Worm (Caenorhabditis elegans) whole organism, mixed stage, embryonic: ENCODE measurements around the gene nspg-14.

Experiments
- M03D4.4 ChIP-seq: sonication (generic microtip); optimal IDR thresholded peaks from 2 replicates; lab custom pipeline; 2017; ENCODE audit warnings: mild to moderate bottlenecking, missing genetic modification characterization, missing compliant biosample characterization
- bed-3 ChIP-seq: fragments of 200-800 bp; sonication (Bioruptor generic); optimal IDR thresholded peaks from 3 replicates; lab custom pipeline; 2018; ENCODE audit warnings: mild to moderate bottlenecking, missing genetic modification characterization, moderate library complexity, missing compliant biosample characterization
- blmp-1 ChIP-seq: fragments of 150-350 bp; optimal IDR thresholded peaks from 2 replicates; lab custom pipeline; 2014; ENCODE audit warnings: missing biosample characterization, missing genetic modification characterization
- ceh-39 ChIP-seq: fragments of 150-350 bp; optimal IDR thresholded peaks from 2 replicates; lab custom pipeline; 2014; ENCODE audit warnings: missing biosample characterization, missing genetic modification characterization
- ceh-43 ChIP-seq: fragments of 200-800 bp; sonication (Bioruptor generic); optimal IDR thresholded peaks from 2 replicates; lab custom pipeline; 2018; ENCODE audit warnings: mild to moderate bottlenecking, missing genetic modification characterization, moderate library complexity, missing compliant biosample characterization
- ceh-83 ChIP-seq: fragments of 200-800 bp; sonication (Bioruptor generic); optimal IDR thresholded peaks from 2 replicates; lab custom pipeline; 2018; ENCODE audit warnings: mild to moderate bottlenecking, missing genetic modification characterization, missing compliant biosample characterization
- ces-1 ChIP-seq: fragments of 150-350 bp; optimal IDR thresholded peaks from 2 replicates; lab custom pipeline; 2014; ENCODE audit warnings: missing biosample characterization, missing genetic modification reagents, missing genetic modification characterization
- cnd-1 ChIP-seq: fragments of 200-800 bp; sonication (Bioruptor generic); optimal IDR thresholded peaks from 2 replicates; lab custom pipeline; 2018; ENCODE audit warnings: mild to moderate bottlenecking, missing genetic modification characterization, missing compliant biosample characterization
- drap-1 ChIP-seq: fragments of 200-800 bp; sonication (Bioruptor generic); optimal IDR thresholded peaks from 3 replicates; lab custom pipeline; 2018; ENCODE audit warnings: mild to moderate bottlenecking, missing genetic modification characterization, missing compliant biosample characterization
- elt-1 ChIP-seq: sonication (generic microtip); optimal IDR thresholded peaks from 2 replicates; lab custom pipeline; 2017; ENCODE audit warnings: missing genetic modification characterization, mild to moderate bottlenecking, missing compliant biosample characterization, antibody characterized with exemption, moderate library complexity, borderline replicate concordance; ENCODE audit not compliant: insufficient read depth
- elt-3 ChIP-seq: fragments of 150-350 bp; optimal IDR thresholded peaks from 2 replicates; lab custom pipeline; 2014; ENCODE audit warnings: missing biosample characterization, missing genetic modification characterization
- flh-1 ChIP-seq: fragments of 200-800 bp; sonication (Bioruptor generic); optimal IDR thresholded peaks from 2 replicates; lab custom pipeline; 2018; ENCODE audit warnings: mild to moderate bottlenecking, missing genetic modification characterization, moderate library complexity, missing compliant biosample characterization
- ham-2 ChIP-seq: fragments of 200-800 bp; sonication (Bioruptor generic); optimal IDR thresholded peaks from 2 replicates; lab custom pipeline; 2018; ENCODE audit warnings: mild to moderate bottlenecking, missing genetic modification characterization, missing compliant biosample characterization
- hlh-1 ChIP-seq: fragments of 150-350 bp; optimal IDR thresholded peaks from 2 replicates; lab custom pipeline; 2014; ENCODE audit warnings: missing biosample characterization, missing genetic modification reagents, missing genetic modification characterization
- lin-13 ChIP-seq: fragments of 150-350 bp; optimal IDR thresholded peaks from 2 replicates; lab custom pipeline; 2014; ENCODE audit warnings: missing biosample characterization, missing genetic modification characterization
- lin-32 ChIP-seq: fragments of 200-800 bp; sonication (Bioruptor generic); optimal IDR thresholded peaks from 2 replicates; lab custom pipeline; 2018; ENCODE audit warnings: mild to moderate bottlenecking, missing genetic modification characterization, missing compliant biosample characterization
- lsy-2 ChIP-seq: fragments of 150-350 bp; optimal IDR thresholded peaks from 2 replicates; lab custom pipeline; 2014; ENCODE audit warnings: missing biosample characterization, missing genetic modification characterization
- mab-5 ChIP-seq: fragments of 150-350 bp; optimal IDR thresholded peaks from 2 replicates; lab custom pipeline; 2014; ENCODE audit warnings: missing biosample characterization, missing genetic modification characterization
- mep-1 ChIP-seq: fragments of 150-350 bp; optimal IDR thresholded peaks from 2 replicates; lab custom pipeline; 2017; ENCODE audit warnings: missing biosample characterization, missing genetic modification reagents, missing genetic modification characterization, inconsistent platforms
- mls-2 ChIP-seq: sonication (generic microtip); optimal IDR thresholded peaks from 2 replicates; lab custom pipeline; 2016; ENCODE audit warnings: mild to moderate bottlenecking, missing genetic modification characterization, moderate library complexity, missing compliant biosample characterization
- nhr-12 ChIP-seq: fragments of 150-350 bp; optimal IDR thresholded peaks from 2 replicates; lab custom pipeline; 2014; ENCODE audit warnings: missing biosample characterization, missing genetic modification characterization
- nhr-2 ChIP-seq: fragments of 150-350 bp; optimal IDR thresholded peaks from 2 replicates; lab custom pipeline; 2014; ENCODE audit warnings: missing biosample characterization, missing genetic modification characterization
- nhr-237 ChIP-seq: fragments of 150-350 bp; optimal IDR thresholded peaks from 2 replicates; lab custom pipeline; 2014; ENCODE audit warnings: missing biosample characterization, missing genetic modification characterization
- nhr-28 ChIP-seq: fragments of 150-350 bp; optimal IDR thresholded peaks from 2 replicates; lab custom pipeline; 2014; ENCODE audit warnings: missing biosample characterization, missing genetic modification characterization
- nhr-76 ChIP-seq: sonication (generic microtip); optimal IDR thresholded peaks from 2 replicates; lab custom pipeline; 2017; ENCODE audit warnings: missing biosample characterization, missing genetic modification characterization
- pha-4 ChIP-seq: fragments of 150-350 bp; optimal IDR thresholded peaks from 2 replicates; lab custom pipeline; 2018; ENCODE audit warnings: missing biosample characterization, missing genetic modification reagents, missing genetic modification characterization
- sem-2 ChIP-seq: fragments of 200-800 bp; sonication (Bioruptor generic); optimal IDR thresholded peaks from 2 replicates; lab custom pipeline; 2018; ENCODE audit warnings: mild to moderate bottlenecking, missing genetic modification characterization, missing compliant biosample characterization
- snpc-4 ChIP-seq: fragments of 150-350 bp; optimal IDR thresholded peaks from 2 replicates; lab custom pipeline; 2014; ENCODE audit warnings: missing biosample characterization, missing genetic modification characterization
- sptf-1 ChIP-seq: sonication (generic microtip); optimal IDR thresholded peaks from 2 replicates; lab custom pipeline; 2017; ENCODE audit warnings: mild to moderate bottlenecking, missing genetic modification characterization, moderate library complexity, missing compliant biosample characterization
- tbx-8 ChIP-seq: fragments of 200-800 bp; sonication (Bioruptor generic); optimal IDR thresholded peaks from 2 replicates; lab custom pipeline; 2018; ENCODE audit warnings: mild to moderate bottlenecking, missing genetic modification characterization, moderate library complexity, missing compliant biosample characterization
- unc-120 ChIP-seq: sonication (generic microtip); optimal IDR thresholded peaks from 2 replicates; lab custom pipeline; 2017; ENCODE audit warnings: missing genetic modification characterization, missing compliant biosample characterization; ENCODE audit not compliant: poor library complexity, severe bottlenecking
- unc-39 ChIP-seq: fragments of 150-350 bp; optimal IDR thresholded peaks from 2 replicates; lab custom pipeline; 2014; ENCODE audit warnings: missing biosample characterization, missing genetic modification characterization
- unc-62 ChIP-seq: fragments of 150-350 bp; optimal IDR thresholded peaks from 2 replicates; lab custom pipeline; 2014; ENCODE audit warnings: missing biosample characterization, missing genetic modification reagents, missing genetic modification characterization
- zip-8 ChIP-seq: fragments of 150-350 bp; optimal IDR thresholded peaks from 2 replicates; lab custom pipeline; 2014; ENCODE audit warnings: missing biosample characterization, missing genetic modification characterization
- ztf-11 ChIP-seq: fragments of 150-350 bp; optimal IDR thresholded peaks from 2 replicates; lab custom pipeline; 2014; ENCODE audit warnings: missing biosample characterization, missing genetic modification characterization

The nspg-14 gene

DNA sequence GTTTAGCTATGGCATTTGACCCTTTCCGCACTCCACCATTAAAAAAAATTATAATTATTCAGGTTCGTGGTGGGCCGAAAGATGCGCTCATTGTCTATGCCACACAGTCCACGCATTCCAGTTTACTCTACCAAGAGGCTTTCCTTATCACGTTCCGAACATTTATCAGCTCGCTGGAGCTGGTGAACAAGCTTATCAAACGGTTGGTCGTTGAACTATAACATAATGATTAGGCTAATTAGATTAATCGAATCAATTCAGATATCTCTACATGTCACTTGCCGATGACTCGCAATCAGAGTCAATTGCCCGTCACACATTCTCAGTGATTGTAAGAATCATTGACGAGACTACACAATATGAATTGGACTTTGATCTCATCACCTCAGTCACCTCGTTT, 16.5 kb downstream of the nspg-14 start:
- no peak for TF ChIP-seq elt-1
- no peak for TF ChIP-seq ceh-39
- TF ChIP-seq nhr-28 (tag; lab: Kevin White, UChicago), result no peak
- no peak for TF ChIP-seq unc-120 (tag; lab: Kevin White, UChicago)
- TF ChIP-seq hlh-1, result no peak
- TF ChIP-seq bed-3 (GFP tag; lab: Kevin White, UChicago), result no peak
- no peak for TF ChIP-seq lin-32 (GFP tag; lab: Kevin White, UChicago)
- TF ChIP-seq nhr-12 (tag; lab: Kevin White, UChicago), result no peak
- no peak for TF ChIP-seq sptf-1 (tag; lab: Kevin White, UChicago)

DNA sequence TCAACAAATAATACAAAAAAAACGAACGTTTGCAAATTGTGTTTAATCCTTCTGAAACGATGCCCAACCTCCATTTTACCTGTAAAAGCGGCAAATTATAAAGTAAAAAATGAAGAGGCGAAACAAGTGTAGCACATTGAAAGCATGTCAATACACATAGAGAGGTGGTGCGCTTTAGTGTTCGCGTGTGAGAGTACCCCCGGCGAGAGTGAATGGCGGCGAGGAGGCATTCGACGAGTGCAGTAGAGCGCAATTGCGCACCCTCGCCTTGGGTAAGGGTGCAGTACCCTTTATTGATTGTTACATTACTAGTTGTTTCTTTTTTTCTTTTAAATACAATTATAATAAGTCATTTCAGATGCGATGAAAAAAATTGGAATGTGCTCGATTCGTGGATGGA, 22.4 kb downstream of the nspg-14 start, which contains the start of gene hst-6:
Gene hst-6 (plus strand): TSS at position 353 of the 400 bp plus-strand sequence.
- TF ChIP-seq elt-1 (no peak), nhr-2 (tag; lab: Kevin White, UChicago) (peak; percentile 38), cnd-1 (tag; lab: Kevin White, UChicago) (peak; percentile 43), sem-2 (GFP tag; lab: Kevin White, UChicago) (no peak), ces-1 (GFP tag; lab: Kevin White, UChicago) (peak; percentile 40), unc-120 (tag; lab: Kevin White, UChicago) (no peak), mab-5 (tag; lab: Kevin White, UChicago) (no peak), ceh-39 (peak; percentile 43), unc-39 (tag; lab: Kevin White, UChicago) (no peak), nhr-237 (peak; percentile 59), ceh-83 (GFP tag; lab: Kevin White, UChicago) (no peak), ceh-43 (GFP tag; lab: Kevin White, UChicago) (no peak), mls-2 (peak; percentile 76), bed-3 (GFP tag; lab: Kevin White, UChicago) (no peak), snpc-4 (tag; lab: Kevin White, UChicago) (no peak), flh-1 (GFP tag; lab: Kevin White, UChicago) (no peak), lin-13 (tag; lab: Kevin White, UChicago) (peak; percentile 65), M03D4.4 (tag; lab: Kevin White, UChicago) (peak; percentile 12), unc-62 (peak; percentile 33), hlh-1 (peak; percentile 40), sptf-1 (tag; lab: Kevin White, UChicago) (peak; percentile 77), mep-1 (tag; lab: Kevin White, UChicago) (peak; percentile 84), nhr-12 (tag; lab: Kevin White, UChicago) (no peak), pha-4 (tag; lab: Kevin White, UChicago) (peak; percentile 85), zip-8 (tag; lab: Kevin White, UChicago) (no peak), nhr-28 (tag; lab: Kevin White, UChicago) (no peak), lin-32 (GFP tag; lab: Kevin White, UChicago) (no peak), ztf-11 (tag; lab: Kevin White, UChicago) (peak; percentile 75), ham-2 (GFP tag; lab: Kevin White, UChicago) (peak; percentile 60), blmp-1 (tag; lab: Kevin White, UChicago) (no peak), tbx-8 (GFP tag; lab: Kevin White, UChicago) (no peak), drap-1 (GFP tag; lab: Kevin White, UChicago) (peak; percentile 10), nhr-76 (no peak), lsy-2 (tag; lab: Kevin White, UChicago) (peak; percentile 60), elt-3 (tag; lab: Kevin White, UChicago) (no peak)

DNA sequence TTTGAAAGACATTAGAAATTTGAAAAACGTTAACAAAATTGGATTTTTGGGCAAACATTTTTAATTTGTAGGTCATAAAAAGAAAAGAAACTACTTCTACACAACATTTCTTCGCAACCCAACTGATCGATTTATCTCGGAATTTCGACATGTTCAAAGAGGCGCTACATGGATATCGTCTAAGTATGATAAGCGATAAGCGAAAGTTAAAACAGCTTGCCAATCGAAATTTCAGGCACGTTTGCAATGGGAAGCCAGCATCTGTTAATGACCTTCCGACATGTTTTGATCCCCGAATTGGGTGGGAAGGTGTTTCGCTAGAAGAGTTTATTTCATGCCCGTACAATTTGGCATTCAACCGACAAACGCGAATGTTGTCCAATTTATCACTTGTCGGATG, 23.9 kb downstream of the nspg-14 start:
- TF ChIP-seq flh-1 (GFP tag; lab: Kevin White, UChicago) (no peak), unc-62 (no peak), pha-4 (tag; lab: Kevin White, UChicago) (no peak), lin-13 (tag; lab: Kevin White, UChicago) (no peak), nhr-237 (no peak), nhr-28 (tag; lab: Kevin White, UChicago) (no peak), elt-1 (no peak), lsy-2 (tag; lab: Kevin White, UChicago) (no peak), ceh-39 (no peak), drap-1 (GFP tag; lab: Kevin White, UChicago) (no peak), lin-32 (GFP tag; lab: Kevin White, UChicago) (no peak), mep-1 (tag; lab: Kevin White, UChicago) (no peak), tbx-8 (GFP tag; lab: Kevin White, UChicago) (no peak), mab-5 (tag; lab: Kevin White, UChicago) (no peak)
